Fruit fly (Drosophila melanogaster) whole organism, adult: ENCODE measurements around the gene mus81.

Experiments
- CG11617 ChIP-seq: fragments of 200-800 bp; sonication (Bioruptor generic); optimal IDR thresholded peaks from 2 replicates; lab custom pipeline; 2017; ENCODE audit warnings: mild to moderate bottlenecking, missing biosample characterization, missing genetic modification reagents, missing genetic modification characterization
- CG12768 ChIP-seq: fragments of 200-800 bp; sonication (Bioruptor generic); optimal IDR thresholded peaks from 2 replicates; lab custom pipeline; 2017; ENCODE audit warnings: missing biosample characterization, missing genetic modification characterization, mild to moderate bottlenecking, moderate library complexity, missing genetic modification reagents
- CG14711 ChIP-seq: fragments of 200-800 bp; sonication (Bioruptor generic); optimal IDR thresholded peaks from 2 replicates; lab custom pipeline; 2018; ENCODE audit warnings: missing biosample characterization, mild to moderate bottlenecking, missing genetic modification characterization, moderate library complexity
- CG1620 ChIP-seq: fragments of 200-800 bp; sonication (Bioruptor generic); optimal IDR thresholded peaks from 2 replicates; lab custom pipeline; 2016; ENCODE audit warnings: missing biosample characterization, missing genetic modification characterization
- CG33017 ChIP-seq: fragments of 200-800 bp; sonication (Bioruptor generic); optimal IDR thresholded peaks from 2 replicates; lab custom pipeline; 2018; ENCODE audit warnings: missing biosample characterization, mild to moderate bottlenecking, missing genetic modification characterization, moderate library complexity
- CG5204 ChIP-seq: fragments of 200-800 bp; sonication (Bioruptor generic); optimal IDR thresholded peaks from 2 replicates; lab custom pipeline; 2016; ENCODE audit warnings: missing biosample characterization, missing genetic modification characterization
- CG7045 ChIP-seq: fragments of 200-800 bp; sonication (Bioruptor generic); optimal IDR thresholded peaks from 2 replicates; lab custom pipeline; 2017; ENCODE audit warnings: missing biosample characterization, mild to moderate bottlenecking, missing genetic modification characterization
- CG7101 ChIP-seq: fragments of 200-800 bp; sonication (Bioruptor generic); optimal IDR thresholded peaks from 2 replicates; lab custom pipeline; 2018; ENCODE audit warnings: missing biosample characterization, mild to moderate bottlenecking, missing genetic modification characterization, moderate library complexity
- Clk ChIP-seq: fragments of 200-800 bp; sonication (Bioruptor generic); optimal IDR thresholded peaks from 2 replicates; lab custom pipeline; 2017; ENCODE audit warnings: missing biosample characterization, missing genetic modification characterization
- Crg-1 ChIP-seq: fragments of 200-800 bp; sonication (Bioruptor generic); optimal IDR thresholded peaks from 2 replicates; lab custom pipeline; 2016; ENCODE audit warnings: missing biosample characterization, missing genetic modification characterization
- Hr96 ChIP-seq: fragments of 200-800 bp; sonication (Bioruptor generic); optimal IDR thresholded peaks from 2 replicates; lab custom pipeline; 2016; ENCODE audit warnings: missing biosample characterization, missing genetic modification characterization
- Mnt ChIP-seq: fragments of 200-800 bp; sonication (Bioruptor generic); optimal IDR thresholded peaks from 2 replicates; lab custom pipeline; 2016; ENCODE audit warnings: missing biosample characterization, mild to moderate bottlenecking, missing genetic modification characterization
- bab1 ChIP-seq: fragments of 200-800 bp; sonication (Bioruptor generic); optimal IDR thresholded peaks from 3 replicates; lab custom pipeline; 2019; ENCODE audit warnings: missing biosample characterization, mild to moderate bottlenecking, missing genetic modification characterization, moderate library complexity
- cic ChIP-seq: fragments of 200-800 bp; sonication (Bioruptor generic); optimal IDR thresholded peaks from 2 replicates; lab custom pipeline; 2017; ENCODE audit warnings: missing biosample characterization, mild to moderate bottlenecking, missing genetic modification characterization, moderate library complexity
- cnc ChIP-seq, 2 experiments: fragments of >200 bp; optimal IDR thresholded peaks; 2 replicates each; lab custom pipeline; 2017
- kay ChIP-seq: fragments of 200-800 bp; sonication (Bioruptor generic); peaks from one replicate; lab custom pipeline; 2016; ENCODE audit warnings: missing biosample characterization, missing genetic modification characterization, borderline replicate concordance
- ovo ChIP-seq: fragments of 200-800 bp; sonication (Bioruptor generic); optimal IDR thresholded peaks from 2 replicates; lab custom pipeline; 2016; ENCODE audit warnings: missing biosample characterization, missing genetic modification characterization
- pad ChIP-seq: fragments of 200-800 bp; sonication (Bioruptor generic); optimal IDR thresholded peaks from 3 replicates; lab custom pipeline; 2017; ENCODE audit warnings: missing biosample characterization, missing genetic modification characterization, mild to moderate bottlenecking, moderate library complexity, missing genetic modification reagents
- tj ChIP-seq: fragments of 200-800 bp; sonication (Bioruptor generic); optimal IDR thresholded peaks from 3 replicates; lab custom pipeline; 2017; ENCODE audit warnings: missing biosample characterization, mild to moderate bottlenecking, missing genetic modification characterization, moderate library complexity
- toe ChIP-seq: fragments of 200-800 bp; sonication (Bioruptor generic); optimal IDR thresholded peaks from 2 replicates; lab custom pipeline; 2016; ENCODE audit warnings: missing biosample characterization, missing genetic modification characterization

mus81 gene

dm6 chrX:947450-948284 is 6.8 kb downstream of the mus81 start, which contains the start of gene CG3699:
Gene CG3699, minus strand, starts transcription at chrX:947500.
- TF ChIP-seq Hr96 (no peak), CG7045 (no peak), tj (GFP tag; lab: Kevin White, UChicago) (no peak), Crg-1 (GFP tag; lab: Kevin White, UChicago) (no peak), toe (peak; percentile 13), CG11617 (GFP tag; lab: Kevin White, UChicago) (peak; percentile 54), pad (GFP tag; lab: Kevin White, UChicago) (peak; percentile 14), CG33017 (tag; lab: Kevin White, UChicago) (peak; percentile 17), ovo (GFP tag; lab: Kevin White, UChicago) (no peak), kay (GFP tag; lab: Kevin White, UChicago) (no peak), CG12768 (GFP tag; lab: Kevin White, UChicago) (no peak), CG1620 (GFP tag; lab: Kevin White, UChicago) (no peak), cnc (optimal IDR thresholded peaks at IDR 0.05; lab: Kevin White, UChicago) (no peak), CG7101 (tag; lab: Kevin White, UChicago) (peak; percentile 51), bab1 (GFP tag; lab: Kevin White, UChicago) (no peak), cic (GFP tag; lab: Kevin White, UChicago) (no peak), Clk (GFP tag; lab: Kevin White, UChicago) (no peak), CG14711 (tag; lab: Kevin White, UChicago) (peak; percentile 3), CG5204 (no peak)

DNA sequence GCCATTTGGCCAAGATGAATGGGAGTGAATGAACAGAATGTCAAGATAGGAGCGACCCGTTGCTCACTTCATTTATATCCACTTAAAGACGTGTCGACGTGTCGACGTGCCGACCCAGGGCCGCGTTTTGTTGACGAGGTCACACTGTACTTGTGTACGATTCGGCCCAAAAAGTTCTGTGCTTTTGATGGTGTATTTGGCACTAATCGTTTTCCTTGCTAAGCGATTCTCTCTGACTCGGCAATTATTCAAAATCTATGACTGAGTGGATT is 7.3 kb downstream of the mus81 start:
- TF ChIP-seq CG1620 (GFP tag; lab: Kevin White, UChicago) (no peak), cnc (optimal IDR thresholded peaks at IDR 0.05; lab: Kevin White, UChicago) (no peak), bab1 (GFP tag; lab: Kevin White, UChicago) (no peak), CG7101 (tag; lab: Kevin White, UChicago) (no peak), CG7045 (no peak), tj (GFP tag; lab: Kevin White, UChicago) (no peak), pad (GFP tag; lab: Kevin White, UChicago) (no peak), CG12768 (GFP tag; lab: Kevin White, UChicago) (no peak), kay (GFP tag; lab: Kevin White, UChicago) (no peak), Hr96 (no peak), Mnt (no peak), CG11617 (GFP tag; lab: Kevin White, UChicago) (no peak)

dm6 chrX:951800-952199 is 10.9 kb downstream of the mus81 start, which contains the start of gene CG3690:
Gene CG3690, minus strand, starts transcription at chrX:951900.
- TF ChIP-seq cic (GFP tag; lab: Kevin White, UChicago) = no peak
- TF ChIP-seq CG7045 = no peak
- TF ChIP-seq CG33017 (tag; lab: Kevin White, UChicago) = no peak
- no peak for TF ChIP-seq CG7101 (tag; lab: Kevin White, UChicago)

dm6 chrX:953807-954206 is 12.9 kb downstream of the mus81 start:
- TF ChIP-seq CG5204 = no peak
- no peak for TF ChIP-seq CG1620 (GFP tag; lab: Kevin White, UChicago)
- no peak for TF ChIP-seq toe
- TF ChIP-seq CG33017 (tag; lab: Kevin White, UChicago) = no peak
- TF ChIP-seq cic (GFP tag; lab: Kevin White, UChicago) = no peak
- TF ChIP-seq tj (GFP tag; lab: Kevin White, UChicago) = no peak
- no peak for TF ChIP-seq kay (GFP tag; lab: Kevin White, UChicago)
- no peak for TF ChIP-seq CG14711 (tag; lab: Kevin White, UChicago)
- TF ChIP-seq pad (GFP tag; lab: Kevin White, UChicago) = no peak
- TF ChIP-seq bab1 (GFP tag; lab: Kevin White, UChicago) = no peak
- TF ChIP-seq CG7045 = no peak
- no peak for TF ChIP-seq CG7101 (tag; lab: Kevin White, UChicago)
- TF ChIP-seq Clk (GFP tag; lab: Kevin White, UChicago) = no peak
- TF ChIP-seq Mnt = no peak
- TF ChIP-seq CG12768 (GFP tag; lab: Kevin White, UChicago) = no peak
- no peak for TF ChIP-seq Hr96
- no peak for TF ChIP-seq ovo (GFP tag; lab: Kevin White, UChicago)
- TF ChIP-seq cnc (optimal IDR thresholded peaks at IDR 0.05; lab: Kevin White, UChicago) = no peak

dm6 chrX:955873-956272 is 15.0 kb downstream of the mus81 start:
- TF ChIP-seq Crg-1 (GFP tag; lab: Kevin White, UChicago) = no peak
- no peak for TF ChIP-seq CG1620 (GFP tag; lab: Kevin White, UChicago)
- no peak for TF ChIP-seq CG5204
- no peak for TF ChIP-seq cic (GFP tag; lab: Kevin White, UChicago)
- no peak for TF ChIP-seq cnc (optimal IDR thresholded peaks at IDR 0.05; lab: Kevin White, UChicago)
- TF ChIP-seq Hr96 = no peak
- no peak for TF ChIP-seq CG33017 (tag; lab: Kevin White, UChicago)
- no peak for TF ChIP-seq CG7101 (tag; lab: Kevin White, UChicago)
- no peak for TF ChIP-seq CG11617 (GFP tag; lab: Kevin White, UChicago)
- TF ChIP-seq CG7045 = no peak

DNA sequence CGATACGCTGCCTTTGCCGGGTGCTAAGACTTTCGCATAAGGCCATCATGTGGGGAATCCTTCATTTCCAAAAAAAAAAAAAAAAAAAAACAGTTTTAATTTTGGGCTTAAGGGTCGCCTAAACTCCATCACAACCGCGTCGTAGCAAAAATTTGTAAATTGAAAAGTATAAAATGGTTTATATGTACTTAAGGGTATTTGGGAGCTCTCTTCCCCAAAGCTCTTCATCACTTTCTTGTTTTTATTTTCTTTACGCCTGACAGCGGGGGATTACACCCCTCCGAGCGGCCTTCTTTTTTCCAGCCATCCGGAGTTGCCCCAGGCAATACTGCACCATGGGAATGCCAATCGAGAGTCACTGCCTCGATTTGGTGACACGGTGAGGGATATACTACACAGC is 23.1 kb downstream of the mus81 start:
- TF ChIP-seq Hr96 = no peak
- no peak for TF ChIP-seq CG5204
- TF ChIP-seq CG33017 (tag; lab: Kevin White, UChicago) = no peak
- no peak for TF ChIP-seq Mnt
- no peak for TF ChIP-seq Crg-1 (GFP tag; lab: Kevin White, UChicago)
